Worm (Caenorhabditis elegans): ENCODE measurements around the gene str-77.

Gene str-77

ce11 chrV:17721709-17722108 lies 3.0 kb downstream of the str-77 start (continued):
- no peak for TF ChIP-seq dpff-1 (tag; optimal IDR thresholded peaks at IDR 0.05)
- TF ChIP-seq ama-1 (optimal IDR thresholded peaks at IDR 0.05): no peak
- no peak for TF ChIP-seq ama-1 (GFP tag; optimal IDR thresholded peaks at IDR 0.05)
- peak; percentile 49 for TF ChIP-seq ets-4 (GFP tag; optimal IDR thresholded peaks at IDR 0.05)

- TF ChIP-seq attf-6 (GFP tag; IDR thresholded peaks at IDR 0.05): 0 out of 2 replicates have a peak, but pooled peaks have one; percentile 38
- peak; percentile 57; the same call in 1 of the 2 replicates for TF ChIP-seq lin-26 (GFP tag; IDR thresholded peaks at IDR 0.05)
- peak; percentile 72 for TF ChIP-seq tbp1 (GFP tag; optimal IDR thresholded peaks at IDR 0.05)
- TF ChIP-seq lsl-1 (GFP tag; optimal IDR thresholded peaks at IDR 0.05): no peak
- peak; percentile 13 for TF ChIP-seq rpc-1 (optimal IDR thresholded peaks at IDR 0.05)
- peak; percentile 67 for TF ChIP-seq rpc-1 (tag; optimal IDR thresholded peaks at IDR 0.05)
- peak; percentile 46 for TF ChIP-seq B0261.1 (tag; optimal IDR thresholded peaks at IDR 0.05)
These were observed 3.8 kb downstream of the str-77 start for ce11 chrV:17722553-17722952.

- TF ChIP-seq nhr-80 (tag; optimal IDR thresholded peaks at IDR 0.05): peak; percentile 44
- no peak for TF ChIP-seq Y53G8AR.9 (GFP tag; conservative IDR thresholded peaks at IDR 0.05)
- no peak for TF ChIP-seq let-526 (GFP tag; IDR thresholded peaks at IDR 0.05)
These were observed 4.5 kb downstream of the str-77 start for ce11 chrV:17723142-17723781.

- TF ChIP-seq B0261.1 (tag; optimal IDR thresholded peaks at IDR 0.05) (no peak), nfya-1 (tag; optimal IDR thresholded peaks at IDR 0.05; ENCODE audit: borderline replicate concordance, insufficient read depth) (no peak), bed-1 (GFP tag; IDR thresholded peaks at IDR 0.05) (no peak), F52B5.7 (tag; optimal IDR thresholded peaks at IDR 0.05) (no peak), nhr-80 (tag; optimal IDR thresholded peaks at IDR 0.05) (no peak), T26A5.8 (tag; optimal IDR thresholded peaks at IDR 0.05) (no peak), T07F8.4 (tag; optimal IDR thresholded peaks at IDR 0.05) (no peak), F39B2.1 (GFP tag; IDR thresholded peaks at IDR 0.05) (no peak), hmg-20 (GFP tag; IDR thresholded peaks at IDR 0.05) (no peak), F33H1.4 (GFP tag; IDR thresholded peaks at IDR 0.05) (no peak), lin-26 (GFP tag; IDR thresholded peaks at IDR 0.05) (no peak), nhr-179 (tag; optimal IDR thresholded peaks at IDR 0.05) (no peak), ztf-25 (GFP tag; IDR thresholded peaks at IDR 0.05) (no peak), somi-1 (GFP tag; optimal IDR thresholded peaks at IDR 0.05) (no peak), ztf-22 (GFP tag; optimal IDR thresholded peaks at IDR 0.05) (no peak), hrde-1 (tag; optimal IDR thresholded peaks at IDR 0.05; ENCODE audit: borderline replicate concordance) (no peak), xnd-1 (tag; optimal IDR thresholded peaks at IDR 0.05) (no peak), unc-130 (GFP tag; optimal IDR thresholded peaks at IDR 0.05) (no peak), madf-8 (GFP tag; conservative IDR thresholded peaks at IDR 0.05) (no peak)
These were observed 6.0 kb downstream of the str-77 start, which contains the start of gene fat-5 for ce11 chrV:17724704-17725103. Gene fat-5, plus strand, starts transcription at chrV:17725004.

DNA sequence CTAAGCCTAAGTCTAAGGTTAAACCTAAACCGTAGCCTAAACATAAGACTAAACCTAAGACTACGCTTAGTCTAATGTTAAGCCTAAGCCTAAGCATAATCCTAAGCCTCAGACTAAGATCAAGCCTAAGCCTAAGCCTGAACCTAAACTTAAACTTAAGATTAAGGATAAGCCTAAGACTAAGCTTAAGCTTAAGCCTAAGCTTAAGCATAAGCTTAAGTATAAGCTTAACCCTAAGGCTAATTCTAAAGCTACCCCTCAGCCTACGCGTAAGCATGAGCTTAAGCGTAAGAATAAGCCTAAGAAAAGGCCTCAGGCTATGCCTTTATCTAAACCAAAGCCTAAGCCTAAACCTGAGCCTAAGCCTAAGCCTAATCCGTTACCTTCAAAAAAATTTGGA lies 9.6 kb downstream of the str-77 start:
- TF ChIP-seq attf-5 (GFP tag; optimal IDR thresholded peaks at IDR 0.05) (no peak), ztf-6 (GFP tag; IDR thresholded peaks at IDR 0.05) (no peak), sea-2 (GFP tag; IDR thresholded peaks at IDR 0.05) (no peak), athp-1 (tag; optimal IDR thresholded peaks at IDR 0.05) (no peak), B0261.1 (tag; optimal IDR thresholded peaks at IDR 0.05) (no peak), let-526 (GFP tag; IDR thresholded peaks at IDR 0.05) (no peak), F57C9.4 (tag; optimal IDR thresholded peaks at IDR 0.05) (no peak), Y56A3A.18 (GFP tag; IDR thresholded peaks at IDR 0.05) (no peak), lin-40 (tag; optimal IDR thresholded peaks at IDR 0.05) (no peak), hlh-12 (tag; optimal IDR thresholded peaks at IDR 0.05) (no peak), ceh-27 (GFP tag; optimal IDR thresholded peaks at IDR 0.05) (no peak), ekl-4 (GFP tag; IDR thresholded peaks at IDR 0.05) (no peak), F22D6.2 (tag; optimal IDR thresholded peaks at IDR 0.05) (no peak), C06A6.2 (GFP tag; conservative IDR thresholded peaks at IDR 0.05) (no peak), egl-44 (GFP tag; IDR thresholded peaks at IDR 0.05) (no peak)

Measured in whole organism, young adult.